Worm (Caenorhabditis elegans): ENCODE data around the gene F58F12.3.

F58F12.3 gene

DNA sequence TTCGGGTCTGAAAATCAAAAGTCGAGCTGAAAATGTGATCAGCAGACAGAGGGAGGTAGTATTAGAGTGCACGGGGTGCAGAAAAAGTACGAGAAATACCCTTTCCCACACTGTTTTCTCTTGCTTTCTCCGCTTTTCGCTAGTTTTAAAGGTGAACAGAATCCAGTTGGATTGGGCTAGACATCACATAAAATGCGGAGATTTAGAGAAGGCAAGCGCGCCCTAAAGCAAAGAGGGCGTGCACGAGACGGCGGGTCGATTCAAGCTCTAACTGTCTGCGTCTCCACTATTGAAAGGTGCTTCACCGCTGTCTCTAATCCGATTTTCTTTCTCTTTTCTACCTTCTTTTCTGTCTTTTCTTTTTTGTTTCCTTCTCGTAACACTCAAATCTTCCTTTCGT is 21.0 kb downstream of the F58F12.3 start (continued):
- TF ChIP-seq ceh-20 (GFP tag; IDR thresholded peaks at IDR 0.05) (0 out of 2 replicates have a peak, but pooled peaks have one; percentile 27), egl-27 (tag; optimal IDR thresholded peaks at IDR 0.05) (no peak), F44E2.7 (GFP tag; IDR thresholded peaks at IDR 0.05) (no peak), daf-12 (tag; optimal IDR thresholded peaks at IDR 0.05) (no peak), dmd-6 (GFP tag; IDR thresholded peaks at IDR 0.05) (peak; percentile 80), fos-1 (tag; optimal IDR thresholded peaks at IDR 0.05) (no peak), nhr-41 (GFP tag; IDR thresholded peaks at IDR 0.05) (peak; percentile 31; the same call in 1 of the 2 replicates), lsy-2 (tag; optimal IDR thresholded peaks at IDR 0.05) (peak; percentile 69 to 88), nhr-77 (tag; optimal IDR thresholded peaks at IDR 0.05) (peak; percentile 74), ama-1 (optimal IDR thresholded peaks at IDR 0.05) (no peak), zfp-3 (GFP tag; conservative IDR thresholded peaks at IDR 0.05) (no peak), lin-13 (GFP tag; optimal IDR thresholded peaks at IDR 0.05) (peak; percentile 79), zip-2 (tag; optimal IDR thresholded peaks at IDR 0.05) (no peak), pha-4 (GFP tag; IDR thresholded peaks at IDR 0.05) (peak; percentile 69), pha-4 (tag; optimal IDR thresholded peaks at IDR 0.05) (no peak), daf-8 (GFP tag; IDR thresholded peaks at IDR 0.05) (no peak), snpc-1.2 (GFP tag; IDR thresholded peaks at IDR 0.05) (peak; percentile 21; the same call in 1 of the 2 replicates), unc-130 (GFP tag; optimal IDR thresholded peaks at IDR 0.05) (peak; percentile 63), F26F4.8 (GFP tag; conservative IDR thresholded peaks at IDR 0.05) (no peak), aha-1 (tag) (peak; percentile 95), mdl-1 (tag; optimal IDR thresholded peaks at IDR 0.05) (peak; percentile 90 to 95), hif-1 (tag; optimal IDR thresholded peaks at IDR 0.05) (peak in 1 of 2 experiments; percentile 60), dmd-9 (GFP tag; IDR thresholded peaks at IDR 0.05) (no peak), saeg-2 (GFP tag; IDR thresholded peaks at IDR 0.05) (no peak), ceh-82 (tag; optimal IDR thresholded peaks at IDR 0.05) (no peak), sdz-12 (GFP tag; optimal IDR thresholded peaks at IDR 0.05) (no peak), nhr-25 (tag; optimal IDR thresholded peaks at IDR 0.05; ENCODE audit: borderline replicate concordance, insufficient read depth) (peak; percentile 53), duxl-1 (tag; optimal IDR thresholded peaks at IDR 0.05; ENCODE audit: poor library complexity) (no peak), aly-2 (tag; optimal IDR thresholded peaks at IDR 0.05) (no peak), ZK337.2 (GFP tag; IDR thresholded peaks at IDR 0.05) (no peak), mes-2 (tag; optimal IDR thresholded peaks at IDR 0.05; ENCODE audit: poor library complexity, severe bottlenecking) (peak; percentile 75)

DNA sequence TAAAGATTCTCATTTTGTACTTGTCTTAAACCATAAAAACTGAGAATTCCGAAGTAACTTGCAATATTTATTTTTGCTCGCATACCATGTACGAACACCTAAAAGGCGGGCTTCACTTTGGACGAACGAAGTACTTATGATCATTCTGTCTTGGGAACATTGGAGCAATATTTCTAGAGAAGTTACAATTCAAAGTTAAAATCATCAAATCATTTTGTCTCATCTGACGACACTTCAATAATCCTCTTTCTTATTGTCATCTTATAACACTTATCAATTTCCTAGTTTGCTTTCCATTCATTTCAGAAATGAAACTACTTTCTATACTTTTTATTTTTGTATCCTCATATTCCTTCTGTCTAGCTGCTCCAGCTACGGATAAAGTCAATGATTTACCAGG is 24.4 kb downstream of the F58F12.3 start, which contains the start of gene ctsa-4.1:
Gene ctsa-4.1, plus strand, starts transcription at position 301 of the 400 bp plus-strand sequence.
- TF ChIP-seq hlh-30 (tag; optimal IDR thresholded peaks at IDR 0.05; ENCODE audit: insufficient read depth): no peak
- TF ChIP-seq nhr-102 (tag; optimal IDR thresholded peaks at IDR 0.05): no peak
- peak; percentile 63 for TF ChIP-seq ztf-7 (tag; optimal IDR thresholded peaks at IDR 0.05)
- TF ChIP-seq spr-3 (GFP tag; optimal IDR thresholded peaks at IDR 0.05): no peak

DNA sequence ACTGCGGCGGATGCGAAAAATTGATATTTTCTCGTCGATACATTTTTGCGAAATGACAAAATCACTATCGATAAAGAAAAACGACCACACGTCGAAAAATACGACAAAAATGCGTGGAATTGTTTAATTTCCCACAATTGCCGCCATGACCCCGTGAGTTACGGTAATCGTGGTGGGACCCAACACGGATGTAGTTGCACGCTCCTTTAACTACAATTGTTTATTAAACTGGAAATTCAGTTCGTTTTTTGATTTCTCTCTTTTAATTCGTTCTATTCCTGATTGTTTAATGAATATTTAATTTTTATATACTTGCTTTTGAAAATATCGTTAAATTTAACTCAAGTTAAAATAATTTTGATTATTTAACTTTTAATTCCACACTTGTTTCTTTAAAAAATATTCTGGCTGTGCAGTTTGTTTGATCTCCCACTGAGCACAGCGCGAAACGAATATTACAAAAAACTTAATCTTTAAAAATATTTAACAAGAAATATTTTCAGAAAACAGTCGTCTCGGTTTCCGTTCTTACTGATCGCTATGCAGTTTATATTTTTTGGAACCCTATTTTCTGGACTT is 25.8 kb downstream of the F58F12.3 start, which contains the start of the genes ani-2 and clec-88:
Gene ani-2, minus strand, starts transcription at position 131 of the 579 bp plus-strand sequence.
Gene clec-88, plus strand, starts transcription at position 486 of the 579 bp plus-strand sequence.
- TF ChIP-seq hlh-11 (tag; optimal IDR thresholded peaks at IDR 0.05) (no peak), lim-7 (GFP tag; IDR thresholded peaks at IDR 0.05) (no peak), ceh-32 (tag; optimal IDR thresholded peaks at IDR 0.05; ENCODE audit: poor library complexity) (no peak), unc-130 (GFP tag; optimal IDR thresholded peaks at IDR 0.05) (peak; percentile 87), lin-38 (GFP tag; IDR thresholded peaks at IDR 0.05) (peak; percentile 64), F37D6.2 (tag; optimal IDR thresholded peaks at IDR 0.05) (no peak), lin-29 (GFP tag; IDR thresholded peaks at IDR 0.05) (no peak)
